Worm (Caenorhabditis elegans): Measurements from ENCODE around the gene C47E12.2.

ce11 chrIV:10003372-10003771 lies at the start of gene C47E12.2, which contains the start of gene sars-1:
- TF ChIP-seq pqm-1 (tag; optimal IDR thresholded peaks at IDR 0.05), result no peak
- no peak for TF ChIP-seq dmd-4 (tag; optimal IDR thresholded peaks at IDR 0.05; ENCODE audit: borderline replicate concordance)
- no peak for TF ChIP-seq unc-86 (tag; optimal IDR thresholded peaks at IDR 0.05)
- no peak for TF ChIP-seq nfya-1 (tag; optimal IDR thresholded peaks at IDR 0.05)
- TF ChIP-seq rnt-1 (tag; optimal IDR thresholded peaks at IDR 0.05), result no peak
- TF ChIP-seq F13H6.1 (tag; optimal IDR thresholded peaks at IDR 0.05), result no peak
- no peak for TF ChIP-seq sox-4 (tag; optimal IDR thresholded peaks at IDR 0.05)
- TF ChIP-seq hlh-6 (tag; optimal IDR thresholded peaks at IDR 0.05), result no peak
- no peak for TF ChIP-seq pros-1 (tag; optimal IDR thresholded peaks at IDR 0.05)
- no peak for TF ChIP-seq fkh-10 (GFP tag; optimal IDR thresholded peaks at IDR 0.05)
- no peak for TF ChIP-seq ets-4 (tag; optimal IDR thresholded peaks at IDR 0.05)
- no peak for TF ChIP-seq fkh-6 (tag; optimal IDR thresholded peaks at IDR 0.05)
- no peak for TF ChIP-seq lim-6 (tag; optimal IDR thresholded peaks at IDR 0.05)

Data from whole organism, late embryonic.